Worm (Caenorhabditis elegans) whole organism, midembryonic: Measurements from ENCODE around the gene C30G12.2.

ENCODE experiments used
- T22C8.4 ChIP-seq: fragments of 200-800 bp; sonication (Bioruptor generic); IDR thresholded peaks from 2 replicates; pipeline ENCODE4 v1.3.6; 2022; ENCODE audit warnings: missing genetic modification characterization, missing compliant biosample characterization
- cog-1 ChIP-seq: sonication (generic microtip); optimal IDR thresholded peaks from 2 replicates; lab custom pipeline; 2016; ENCODE audit warnings: missing genetic modification characterization, missing compliant biosample characterization
- flt-1 ChIP-seq: fragments of 200-800 bp; sonication (Bioruptor generic); IDR thresholded peaks from 2 replicates; pipeline ENCODE4 v1.3.6; 2022; ENCODE audit warnings: missing genetic modification characterization, missing compliant biosample characterization
- klf-2 ChIP-seq: fragments of 200-800 bp; sonication (Bioruptor generic); conservative IDR thresholded peaks from 2 replicates; pipeline ENCODE4 v1.3.6; 2022; ENCODE audit warnings: missing genetic modification reagents, missing genetic modification characterization, missing compliant biosample characterization
- ref-1 ChIP-seq: fragments of 200-800 bp; sonication (Bioruptor generic); conservative IDR thresholded peaks from 2 replicates; pipeline ENCODE4 v1.3.6; 2022; ENCODE audit warnings: missing genetic modification reagents, missing genetic modification characterization, missing compliant biosample characterization
- ztf-23 ChIP-seq: fragments of 200-800 bp; sonication (Bioruptor generic); IDR thresholded peaks from 2 replicates; pipeline ENCODE4 v1.3.6; 2022; ENCODE audit warnings: missing genetic modification reagents, missing genetic modification characterization, missing compliant biosample characterization

DNA sequence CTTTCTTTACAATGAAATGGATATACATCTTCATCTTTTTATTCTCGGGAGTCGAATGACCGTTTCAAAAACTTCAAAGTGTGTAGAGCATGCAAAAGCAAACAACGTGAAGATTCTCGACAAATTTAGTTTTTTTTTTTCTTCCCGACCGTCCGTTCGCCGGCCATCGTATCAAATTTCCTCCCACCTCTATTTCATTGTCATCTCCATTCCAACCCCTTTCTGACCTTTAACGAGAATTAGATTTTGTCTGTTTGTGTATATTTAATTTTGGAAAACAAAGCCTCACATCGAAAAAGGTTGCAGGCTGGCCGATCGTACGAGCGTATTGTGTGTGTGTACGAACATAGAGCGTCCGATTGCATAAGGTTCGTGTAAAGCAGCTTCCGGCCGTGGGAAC is 8.8 kb downstream of the C30G12.2 start, which contains the start of gene C30G12.1:
- TF ChIP-seq klf-2 (GFP tag; lab: Robert Waterston, UW) (no peak), T22C8.4 (GFP tag; lab: Robert Waterston, UW) (no peak), cog-1 (tag; lab: Kevin White, UChicago) (no peak), flt-1 (GFP tag; lab: Robert Waterston, UW) (no peak), ref-1 (no peak), ztf-23 (GFP tag; lab: Robert Waterston, UW) (no peak)
